Fruit fly (Drosophila melanogaster) S2 (cell line): ENCODE results near the gene CG10477.

ENCODE experiments used
- CG8478 ChIP-seq: fragments of >200 bp; optimal IDR thresholded peaks from 2 replicates; lab custom pipeline; 2018
- CTCF ChIP-seq, 2 experiments: fragments of >200 bp; optimal IDR thresholded peaks; 2 replicates each; lab custom pipeline; 2018

dm6 chr3L:6052021-6052420, 17.6 kb upstream of the CG10477 start, which contains the start of gene Jon65Aii:
- TF ChIP-seq CG8478 (lab: Kevin White, UChicago): no peak
- TF ChIP-seq CTCF (optimal IDR thresholded peaks at IDR 0.05; lab: Kevin White, UChicago): no peak
